Fruit fly (Drosophila melanogaster) whole organism, embryonic: ENCODE data around the gene CG43075.
A peak's percentile ranks its signal among the peaks of the same experiment; 100 is the strongest.

Source experiments
- Atf3 ChIP-seq: fragments of 200-800 bp; sonication (Bioruptor generic); optimal IDR thresholded peaks from 3 replicates; lab custom pipeline; 2016; ENCODE audit warnings: missing biosample characterization, missing genetic modification characterization
- B-H2 ChIP-seq: fragments of 200-800 bp; sonication (Bioruptor generic); optimal IDR thresholded peaks from 2 replicates; lab custom pipeline; 2018; ENCODE audit warnings: missing biosample characterization, mild to moderate bottlenecking, missing genetic modification characterization
- BtbVII ChIP-seq: fragments of 200-800 bp; sonication (Bioruptor generic); optimal IDR thresholded peaks from 3 replicates; lab custom pipeline; 2017; ENCODE audit warnings: missing biosample characterization, mild to moderate bottlenecking, missing genetic modification characterization
- CG10565 ChIP-seq: fragments of 200-800 bp; sonication (Bioruptor generic); optimal IDR thresholded peaks from 3 replicates; lab custom pipeline; 2016; ENCODE audit warnings: missing biosample characterization, mild to moderate bottlenecking, missing genetic modification characterization
- CG11456 ChIP-seq: fragments of 200-800 bp; sonication (Bioruptor generic); IDR thresholded peaks from 3 replicates; pipeline ENCODE4 v1.3.6; 2022; ENCODE audit warnings: missing biosample characterization, missing genetic modification characterization
- CG12104 ChIP-seq: fragments of 200-800 bp; sonication (Bioruptor generic); optimal IDR thresholded peaks from 3 replicates; lab custom pipeline; 2016; ENCODE audit warnings: missing biosample characterization, missing genetic modification characterization
- CG15011 ChIP-seq: fragments of 200-800 bp; sonication (Bioruptor generic); optimal IDR thresholded peaks from 3 replicates; lab custom pipeline; 2018; ENCODE audit warnings: missing biosample characterization, mild to moderate bottlenecking, missing genetic modification characterization
- CG15269 ChIP-seq: fragments of 200-800 bp; sonication (Bioruptor generic); optimal IDR thresholded peaks from 2 replicates; lab custom pipeline; 2018; ENCODE audit warnings: missing biosample characterization, mild to moderate bottlenecking, missing genetic modification characterization, moderate library complexity
- CG17328 ChIP-seq: fragments of 200-800 bp; sonication (Bioruptor generic); IDR thresholded peaks from 2 replicates; pipeline ENCODE4 v1.3.6; 2022; ENCODE audit warnings: missing biosample characterization, missing genetic modification characterization
- CG18764 ChIP-seq: fragments of 200-800 bp; sonication (Bioruptor generic); optimal IDR thresholded peaks from 3 replicates; lab custom pipeline; 2016; ENCODE audit warnings: missing biosample characterization, missing genetic modification characterization
- CG2678 ChIP-seq: fragments of 200-800 bp; sonication (Bioruptor generic); optimal IDR thresholded peaks from 3 replicates; lab custom pipeline; 2019; ENCODE audit warnings: missing biosample characterization, mild to moderate bottlenecking, missing genetic modification characterization, moderate library complexity
- CG32767 ChIP-seq: fragments of 200-800 bp; sonication (Bioruptor generic); IDR thresholded peaks from 2 replicates; pipeline ENCODE4 v1.3.6; 2022; ENCODE audit warnings: missing biosample characterization, missing genetic modification characterization
- CG3995 ChIP-seq: fragments of 200-800 bp; sonication (Bioruptor generic); optimal IDR thresholded peaks from 3 replicates; lab custom pipeline; 2016; ENCODE audit warnings: missing biosample characterization, missing genetic modification characterization
- CG4617 ChIP-seq: fragments of 200-800 bp; sonication (Bioruptor generic); optimal IDR thresholded peaks from 3 replicates; lab custom pipeline; 2016; ENCODE audit warnings: missing biosample characterization, missing genetic modification characterization, borderline replicate concordance
- CG6254 ChIP-seq: fragments of 200-800 bp; sonication (Bioruptor generic); optimal IDR thresholded peaks from 3 replicates; lab custom pipeline; 2017; ENCODE audit warnings: mild to moderate bottlenecking, missing biosample characterization, missing genetic modification reagents, missing genetic modification characterization
- CG6791 ChIP-seq: fragments of 200-800 bp; sonication (Bioruptor generic); IDR thresholded peaks from 3 replicates; pipeline ENCODE4 v1.3.6; 2022; ENCODE audit warnings: missing biosample characterization, missing genetic modification characterization; ENCODE audit not compliant: partially characterized antibody
- CG6813 ChIP-seq: fragments of 200-800 bp; sonication (Bioruptor generic); optimal IDR thresholded peaks from 2 replicates; lab custom pipeline; 2017; ENCODE audit warnings: missing biosample characterization, missing genetic modification characterization, mild to moderate bottlenecking, moderate library complexity, missing genetic modification reagents
- CG7357 ChIP-seq: fragments of 200-800 bp; sonication (Bioruptor generic); IDR thresholded peaks from 3 replicates; pipeline ENCODE4 v1.3.6; 2022; ENCODE audit warnings: missing biosample characterization, missing genetic modification characterization
- CG7987 ChIP-seq: fragments of 200-800 bp; sonication (Bioruptor generic); optimal IDR thresholded peaks from 2 replicates; lab custom pipeline; 2018; ENCODE audit warnings: missing biosample characterization, mild to moderate bottlenecking, missing genetic modification characterization, moderate library complexity
- CG8290 ChIP-seq, 3 experiments: fragments of 200-800 bp; sonication (Bioruptor generic); optimal IDR thresholded peaks; 2 replicates each; lab custom pipeline; 2016 to 2019; ENCODE audit warnings: missing biosample characterization in 3 of 3, missing genetic modification characterization in 3 of 3, mild to moderate bottlenecking in 2 of 3, moderate library complexity in 1 of 3
- CG9876 ChIP-seq: fragments of 200-800 bp; sonication (Bioruptor generic); optimal IDR thresholded peaks from 2 replicates; lab custom pipeline; 2016; ENCODE audit warnings: missing biosample characterization, missing genetic modification characterization
- D19A ChIP-seq: fragments of 200-800 bp; optimal IDR thresholded peaks from 3 replicates; lab custom pipeline; 2019; ENCODE audit warnings: missing biosample characterization, mild to moderate bottlenecking, missing genetic modification characterization, moderate library complexity
- Dad ChIP-seq: fragments of 200-800 bp; sonication (Bioruptor generic); optimal IDR thresholded peaks from 3 replicates; lab custom pipeline; 2016; ENCODE audit warnings: missing biosample characterization, missing genetic modification characterization
- Dbx ChIP-seq: fragments of 200-800 bp; sonication (Bioruptor generic); IDR thresholded peaks from 3 replicates; pipeline ENCODE4 v1.3.6; 2022; ENCODE audit warnings: missing biosample characterization, missing genetic modification characterization
- Dll ChIP-seq: fragments of 200-800 bp; sonication (Bioruptor generic); IDR thresholded peaks from 4 replicates; pipeline ENCODE4 v1.3.6; 2022; ENCODE audit warnings: missing biosample characterization, missing genetic modification characterization; ENCODE audit not compliant: partially characterized antibody
- Drgx ChIP-seq: fragments of 200-800 bp; sonication (Bioruptor generic); IDR thresholded peaks from 2 replicates; pipeline ENCODE4 v1.3.6; 2022; ENCODE audit warnings: missing biosample characterization, missing genetic modification characterization
- E2f2 ChIP-seq: fragments of 200-800 bp; sonication (Bioruptor generic); IDR thresholded peaks from 2 replicates; pipeline ENCODE4 v1.3.6; 2022; ENCODE audit warnings: missing biosample characterization, missing genetic modification characterization
- Fer3 ChIP-seq: fragments of 200-800 bp; sonication (Bioruptor generic); optimal IDR thresholded peaks from 2 replicates; lab custom pipeline; 2018; ENCODE audit warnings: missing biosample characterization, mild to moderate bottlenecking, missing genetic modification characterization, moderate library complexity
- H15 ChIP-seq: fragments of 200-800 bp; sonication (Bioruptor generic); IDR thresholded peaks from 3 replicates; pipeline ENCODE4 v1.3.6; 2022; ENCODE audit warnings: missing biosample characterization, missing genetic modification characterization
- Hand ChIP-seq: fragments of 200-800 bp; sonication (Bioruptor generic); optimal IDR thresholded peaks from 2 replicates; lab custom pipeline; 2017; ENCODE audit warnings: mild to moderate bottlenecking, missing biosample characterization, missing genetic modification reagents, missing genetic modification characterization
- Hsf ChIP-seq: fragments of 200-800 bp; sonication (Bioruptor generic); optimal IDR thresholded peaks from 3 replicates; lab custom pipeline; 2016; ENCODE audit warnings: missing biosample characterization, missing genetic modification characterization
- Kr ChIP-seq: fragments of 200-800 bp; sonication (Bioruptor generic); optimal IDR thresholded peaks from 2 replicates; lab custom pipeline; 2017; ENCODE audit warnings: missing biosample characterization, mild to moderate bottlenecking, missing genetic modification characterization
- MTF-1 ChIP-seq: fragments of 200-800 bp; sonication (Bioruptor generic); optimal IDR thresholded peaks from 2 replicates; lab custom pipeline; 2018; ENCODE audit warnings: missing biosample characterization, mild to moderate bottlenecking, missing genetic modification characterization, borderline replicate concordance
- Mad ChIP-seq: fragments of 200-800 bp; sonication (Bioruptor generic); optimal IDR thresholded peaks from 2 replicates; lab custom pipeline; 2016; ENCODE audit warnings: missing biosample characterization, missing genetic modification characterization
- PHDP ChIP-seq: fragments of 200-800 bp; sonication (Bioruptor generic); optimal IDR thresholded peaks from 3 replicates; lab custom pipeline; 2018; ENCODE audit warnings: missing biosample characterization, mild to moderate bottlenecking, missing genetic modification characterization, moderate library complexity
- Six4 ChIP-seq: fragments of 200-800 bp; sonication (Bioruptor generic); optimal IDR thresholded peaks from 2 replicates; lab custom pipeline; 2016; ENCODE audit warnings: missing biosample characterization, missing genetic modification characterization
- Ssrp ChIP-seq: fragments of 200-800 bp; sonication (Bioruptor generic); optimal IDR thresholded peaks from 2 replicates; lab custom pipeline; 2018; ENCODE audit warnings: missing biosample characterization, mild to moderate bottlenecking, missing genetic modification characterization, moderate library complexity
- ase ChIP-seq: fragments of 200-800 bp; sonication (Bioruptor generic); IDR thresholded peaks from 3 replicates; pipeline ENCODE4 v1.3.6; 2022; ENCODE audit warnings: missing biosample characterization, missing genetic modification characterization
- bcd ChIP-seq: fragments of 200-800 bp; sonication (Bioruptor generic); optimal IDR thresholded peaks from 2 replicates; lab custom pipeline; 2017; ENCODE audit warnings: missing biosample characterization, mild to moderate bottlenecking, missing genetic modification characterization
- bowl ChIP-seq: fragments of 200-800 bp; sonication (Bioruptor generic); IDR thresholded peaks from 2 replicates; pipeline ENCODE4 v1.3.6; 2022; ENCODE audit warnings: missing biosample characterization, missing genetic modification characterization
- da ChIP-seq: fragments of 200-800 bp; sonication (Bioruptor generic); optimal IDR thresholded peaks from 2 replicates; lab custom pipeline; 2016; ENCODE audit warnings: missing biosample characterization, missing genetic modification characterization
- dimm ChIP-seq: fragments of 200-800 bp; sonication (Bioruptor generic); IDR thresholded peaks from 2 replicates; pipeline ENCODE4 v1.3.6; 2022; ENCODE audit warnings: missing biosample characterization, missing genetic modification characterization
- dm ChIP-seq: fragments of 200-800 bp; sonication (Bioruptor generic); optimal IDR thresholded peaks from 3 replicates; lab custom pipeline; 2016; ENCODE audit warnings: missing biosample characterization, missing genetic modification characterization
- gem ChIP-seq: fragments of 200-800 bp; sonication (Bioruptor generic); optimal IDR thresholded peaks from 2 replicates; lab custom pipeline; 2019; ENCODE audit warnings: missing biosample characterization, mild to moderate bottlenecking, missing genetic modification characterization, moderate library complexity
- gro ChIP-seq: fragments of 200-800 bp; sonication (Bioruptor generic); optimal IDR thresholded peaks from 2 replicates; lab custom pipeline; 2016; ENCODE audit warnings: missing biosample characterization, missing genetic modification characterization
- knrl ChIP-seq: fragments of 200-800 bp; sonication (Bioruptor generic); IDR thresholded peaks from 3 replicates; pipeline ENCODE4 v1.3.6; 2022; ENCODE audit warnings: missing biosample characterization, missing genetic modification characterization; ENCODE audit not compliant: partially characterized antibody
- lab ChIP-seq: fragments of 200-800 bp; sonication (Bioruptor generic); optimal IDR thresholded peaks from 3 replicates; lab custom pipeline; 2017; ENCODE audit warnings: missing biosample characterization, missing genetic modification characterization, mild to moderate bottlenecking, moderate library complexity, missing genetic modification reagents
- org-1 ChIP-seq: fragments of 200-800 bp; sonication (Bioruptor generic); optimal IDR thresholded peaks from 2 replicates; lab custom pipeline; 2017; ENCODE audit warnings: missing biosample characterization, missing genetic modification characterization
- p53 ChIP-seq: fragments of 200-800 bp; sonication (Bioruptor generic); optimal IDR thresholded peaks from 2 replicates; lab custom pipeline; 2016; ENCODE audit warnings: missing biosample characterization, missing genetic modification characterization
- zfh2 ChIP-seq: fragments of 200-800 bp; sonication (Bioruptor generic); optimal IDR thresholded peaks from 2 replicates; lab custom pipeline; 2016; ENCODE audit warnings: missing biosample characterization, missing genetic modification characterization

The CG43075 gene

dm6 chrX:15216048-15216447 lies 4.9 kb downstream of the CG43075 start (continued):
- TF ChIP-seq E2f2 (GFP tag; lab: Robert Waterston, UW) (peak; percentile 8; the same call in 1 of the 2 replicates), CG11456 (GFP tag; lab: Robert Waterston, UW) (peak; percentile 65; the same call in 1 of the 3 replicates), D19A (tag; lab: Kevin White, UChicago) (peak; percentile 51), p53 (no peak), CG3995 (GFP tag; lab: Kevin White, UChicago) (no peak), bowl (GFP tag; lab: Robert Waterston, UW) (no peak), Six4 (GFP tag; lab: Kevin White, UChicago) (no peak), zfh2 (GFP tag; lab: Kevin White, UChicago) (peak; percentile 41), da (GFP tag; lab: Kevin White, UChicago) (no peak), CG10565 (GFP tag; lab: Kevin White, UChicago) (no peak), CG7357 (GFP tag; lab: Robert Waterston, UW) (peak; percentile 67; the same call in 1 of the 3 replicates), dimm (GFP tag; lab: Robert Waterston, UW) (no peak), PHDP (peak; percentile 68), CG12104 (GFP tag; lab: Kevin White, UChicago) (no peak), ase (GFP tag; lab: Robert Waterston, UW) (peak; percentile 52; the same call in 1 of the 3 replicates), org-1 (GFP tag; lab: Kevin White, UChicago) (peak; percentile 60), CG2678 (tag; lab: Kevin White, UChicago) (peak; percentile 83), Hsf (GFP tag; lab: Kevin White, UChicago) (peak; percentile 51), Fer3 (peak; percentile 68), gem (tag; lab: Kevin White, UChicago) (peak; percentile 83), CG9876 (GFP tag; lab: Kevin White, UChicago) (no peak), B-H2 (GFP tag; lab: Kevin White, UChicago) (peak; percentile 12), CG8290 (GFP tag; optimal IDR thresholded peaks at IDR 0.05; lab: Kevin White, UChicago) (no peak), CG8290 (tag; optimal IDR thresholded peaks at IDR 0.05; lab: Kevin White, UChicago) (no peak), bcd (GFP tag; lab: Kevin White, UChicago) (peak; percentile 62), CG15269 (peak; percentile 70), CG7987 (GFP tag; lab: Kevin White, UChicago) (no peak), BtbVII (GFP tag; lab: Kevin White, UChicago) (peak; percentile 58), Dad (GFP tag; lab: Kevin White, UChicago) (no peak), Dbx (GFP tag; lab: Robert Waterston, UW) (peak; percentile 77), knrl (no peak), CG4617 (GFP tag; lab: Kevin White, UChicago) (no peak), CG6791 (no peak), Hand (GFP tag; lab: Kevin White, UChicago) (peak; percentile 78), CG18764 (GFP tag; lab: Kevin White, UChicago) (peak; percentile 6), lab (GFP tag; lab: Kevin White, UChicago) (peak; percentile 86), gro (GFP tag; lab: Kevin White, UChicago) (no peak), CG17328 (GFP tag; lab: Robert Waterston, UW) (peak; percentile 29; the same call in 1 of the 2 replicates), H15 (GFP tag; lab: Robert Waterston, UW) (peak; percentile 40; the same call in 1 of the 3 replicates), Ssrp (tag; lab: Kevin White, UChicago) (peak; percentile 50), Drgx (no peak), Kr (GFP tag; lab: Kevin White, UChicago) (no peak), Atf3 (GFP tag; lab: Kevin White, UChicago) (no peak), CG32767 (GFP tag; lab: Robert Waterston, UW) (peak; percentile 48; the same call in 1 of the 2 replicates), MTF-1 (GFP tag; lab: Kevin White, UChicago) (no peak), dm (GFP tag; lab: Kevin White, UChicago) (no peak), CG6813 (GFP tag; lab: Kevin White, UChicago) (peak; percentile 48), CG6254 (GFP tag; lab: Kevin White, UChicago) (no peak), Dll (GFP tag; lab: Robert Waterston, UW) (no peak), CG15011 (GFP tag; lab: Kevin White, UChicago) (peak; percentile 35), Mad (GFP tag; lab: Kevin White, UChicago) (no peak)
